Worm (Caenorhabditis elegans) whole organism, L2 larva: ENCODE results near the gene F07C4.11.

ENCODE experiments used
- C34F6.9 ChIP-seq: fragments of 150-350 bp; optimal IDR thresholded peaks from 2 replicates; lab custom pipeline; 2014; ENCODE audit warnings: missing biosample characterization, missing genetic modification characterization
- R02D3.7 ChIP-seq: fragments of 150-350 bp; optimal IDR thresholded peaks from 2 replicates; lab custom pipeline; 2014; ENCODE audit warnings: missing biosample characterization, missing genetic modification characterization
- Y55F3AM.14 ChIP-seq: fragments of 200-800 bp; sonication (Bioruptor generic); optimal IDR thresholded peaks from 2 replicates; lab custom pipeline; 2018; ENCODE audit warnings: mild to moderate bottlenecking, missing genetic modification characterization, missing compliant biosample characterization
- ZK546.5 ChIP-seq: sonication (generic microtip); optimal IDR thresholded peaks from 2 replicates; lab custom pipeline; 2017; ENCODE audit warnings: missing biosample characterization, missing genetic modification characterization
- alr-1 ChIP-seq: fragments of 150-350 bp; optimal IDR thresholded peaks from 2 replicates; lab custom pipeline; 2014; ENCODE audit warnings: missing biosample characterization, missing genetic modification characterization
- aly-2 ChIP-seq: fragments of 150-350 bp; optimal IDR thresholded peaks from 2 replicates; lab custom pipeline; 2014; ENCODE audit warnings: missing biosample characterization, missing genetic modification characterization
- ama-1 ChIP-seq: fragments of 150-350 bp; optimal IDR thresholded peaks from 2 replicates; lab custom pipeline; 2018; ENCODE audit warnings: inconsistent platforms
- blmp-1 ChIP-seq: sonication (generic microtip); optimal IDR thresholded peaks from 2 replicates; lab custom pipeline; 2017; ENCODE audit warnings: missing genetic modification characterization, mild to moderate bottlenecking, missing compliant biosample characterization, antibody characterized with exemption, moderate library complexity; ENCODE audit not compliant: insufficient read depth
- dmd-4 ChIP-seq: sonication (generic microtip); optimal IDR thresholded peaks from 2 replicates; lab custom pipeline; 2017; ENCODE audit warnings: missing biosample characterization, missing genetic modification characterization
- egl-27 ChIP-seq: sonication (generic microtip); optimal IDR thresholded peaks from 3 replicates; lab custom pipeline; 2017; ENCODE audit warnings: missing biosample characterization, missing genetic modification reagents, missing genetic modification characterization
- elt-1 ChIP-seq: fragments of 150-350 bp; optimal IDR thresholded peaks from 2 replicates; lab custom pipeline; 2014; ENCODE audit warnings: missing biosample characterization, missing genetic modification characterization
- elt-3 ChIP-seq: sonication (generic microtip); optimal IDR thresholded peaks from 2 replicates; lab custom pipeline; 2017; ENCODE audit warnings: missing biosample characterization, missing genetic modification characterization
- gmeb-1 ChIP-seq: fragments of 150-350 bp; optimal IDR thresholded peaks from 2 replicates; lab custom pipeline; 2014; ENCODE audit warnings: missing biosample characterization, missing genetic modification characterization
- lin-39 ChIP-seq: fragments of 150-350 bp; optimal IDR thresholded peaks from 2 replicates; lab custom pipeline; 2014; ENCODE audit warnings: missing biosample characterization, missing genetic modification reagents, missing genetic modification characterization
- lsy-2 ChIP-seq, 2 experiments: fragments of 150-350 bp in 1 of 2; sonication (generic microtip) in 1 of 2; optimal IDR thresholded peaks; 2 replicates each; lab custom pipeline; 2014 to 2017; ENCODE audit warnings: missing biosample characterization in 2 of 2, missing genetic modification characterization in 2 of 2
- mab-5 ChIP-seq: fragments of 150-350 bp; optimal IDR thresholded peaks from 2 replicates; lab custom pipeline; 2014; ENCODE audit warnings: missing biosample characterization, missing genetic modification characterization
- mbf-1 ChIP-seq: sonication (generic microtip); optimal IDR thresholded peaks from 2 replicates; lab custom pipeline; 2017; ENCODE audit warnings: missing biosample characterization, missing genetic modification characterization
- mdl-1 ChIP-seq, 2 experiments: fragments of 150-350 bp in 1 of 2; sonication (generic microtip) in 1 of 2; optimal IDR thresholded peaks; 2 replicates each; lab custom pipeline; 2017; ENCODE audit warnings: missing biosample characterization in 2 of 2, missing genetic modification characterization in 2 of 2
- nhr-129 ChIP-seq: fragments of 150-350 bp; optimal IDR thresholded peaks from 2 replicates; lab custom pipeline; 2014; ENCODE audit warnings: missing biosample characterization, missing genetic modification characterization
- nhr-21 ChIP-seq: fragments of 150-350 bp; optimal IDR thresholded peaks from 2 replicates; lab custom pipeline; 2014; ENCODE audit warnings: missing biosample characterization, missing genetic modification characterization
- nhr-23 ChIP-seq: fragments of 150-350 bp; optimal IDR thresholded peaks from 2 replicates; lab custom pipeline; 2014; ENCODE audit warnings: missing biosample characterization, missing genetic modification reagents, missing genetic modification characterization
- nhr-237 ChIP-seq: fragments of 150-350 bp; optimal IDR thresholded peaks from 2 replicates; lab custom pipeline; 2014; ENCODE audit warnings: missing biosample characterization, missing genetic modification characterization
- nhr-25 ChIP-seq: fragments of 150-350 bp; sonication (generic microtip); optimal IDR thresholded peaks from 3 replicates; lab custom pipeline; 2014; ENCODE audit warnings: missing biosample characterization, missing genetic modification characterization
- nhr-6 ChIP-seq: fragments of 150-350 bp; optimal IDR thresholded peaks from 2 replicates; lab custom pipeline; 2014; ENCODE audit warnings: missing biosample characterization, missing genetic modification characterization
- peb-1 ChIP-seq: fragments of 150-350 bp; optimal IDR thresholded peaks from 2 replicates; lab custom pipeline; 2014; ENCODE audit warnings: missing biosample characterization, missing genetic modification characterization
- sem-4 ChIP-seq: fragments of 150-350 bp; optimal IDR thresholded peaks from 2 replicates; lab custom pipeline; 2014; ENCODE audit warnings: missing biosample characterization, missing genetic modification reagents, missing genetic modification characterization
- skn-1 ChIP-seq: sonication (generic microtip); optimal IDR thresholded peaks from 2 replicates; lab custom pipeline; 2017; ENCODE audit warnings: missing biosample characterization, missing genetic modification characterization
- sma-3 ChIP-seq: sonication (generic microtip); optimal IDR thresholded peaks from 2 replicates; lab custom pipeline; 2016; ENCODE audit warnings: missing genetic modification reagents, missing genetic modification characterization, missing compliant biosample characterization
- sma-9 ChIP-seq, 2 experiments: fragments of 150-350 bp in 1 of 2; sonication (generic microtip) in 1 of 2; optimal IDR thresholded peaks; 2 replicates each; lab custom pipeline; 2014 to 2016; ENCODE audit warnings: missing genetic modification characterization in 2 of 2, mild to moderate bottlenecking in 1 of 2, missing biosample characterization in 1 of 2, missing compliant biosample characterization in 1 of 2, missing genetic modification reagents in 1 of 2, moderate library complexity in 1 of 2
- snpc-4 ChIP-seq: fragments of 150-350 bp; optimal IDR thresholded peaks from 2 replicates; lab custom pipeline; 2014; ENCODE audit warnings: missing biosample characterization, missing genetic modification characterization
- unc-39 ChIP-seq: fragments of 150-350 bp; optimal IDR thresholded peaks from 2 replicates; lab custom pipeline; 2014; ENCODE audit warnings: missing biosample characterization, missing genetic modification characterization
- zag-1 ChIP-seq: fragments of 150-350 bp; optimal IDR thresholded peaks from 2 replicates; lab custom pipeline; 2014; ENCODE audit warnings: missing biosample characterization, missing genetic modification characterization
- ztf-11 ChIP-seq: sonication (generic microtip); optimal IDR thresholded peaks from 2 replicates; lab custom pipeline; 2017; ENCODE audit warnings: missing biosample characterization, missing genetic modification characterization

F07C4.11 gene

ce11 chrV:7639787-7640186 lies 3.5 kb downstream of the F07C4.11 start, which contains the start of gene F07C4.10:
Gene F07C4.10 (minus strand): TSS chrV:7639887.
- TF ChIP-seq sem-4 (tag; lab: Kevin White, UChicago) (no peak), Y55F3AM.14 (no peak), mbf-1 (tag; lab: Kevin White, UChicago) (no peak), mab-5 (no peak), lin-39 (tag; lab: Kevin White, UChicago) (no peak), nhr-129 (tag; lab: Kevin White, UChicago) (no peak), C34F6.9 (tag; lab: Kevin White, UChicago) (no peak), nhr-6 (tag; lab: Kevin White, UChicago) (no peak), R02D3.7 (tag; lab: Kevin White, UChicago) (no peak), elt-1 (tag; lab: Kevin White, UChicago) (no peak), nhr-237 (tag; lab: Kevin White, UChicago) (no peak), unc-39 (tag; lab: Kevin White, UChicago) (no peak), nhr-21 (tag; lab: Kevin White, UChicago) (no peak), alr-1 (tag; lab: Kevin White, UChicago) (no peak)

ce11 chrV:7639356-7639755 lies 4.0 kb downstream of the F07C4.11 start:
- TF ChIP-seq blmp-1 (tag; lab: Kevin White, UChicago) (no peak), lin-39 (tag; lab: Kevin White, UChicago) (no peak), sma-9 (GFP tag; optimal IDR thresholded peaks at IDR 0.05; lab: Kevin White, UChicago) (no peak), sma-9 (tag; optimal IDR thresholded peaks at IDR 0.05; lab: Kevin White, UChicago) (no peak), gmeb-1 (tag; lab: Kevin White, UChicago) (no peak)

ce11 chrV:7637801-7638200 lies 5.5 kb downstream of the F07C4.11 start, which contains the start of gene clec-45:
Gene clec-45 (plus strand): TSS chrV:7638101.
- TF ChIP-seq zag-1 (tag; lab: Kevin White, UChicago) (no peak), skn-1 (no peak), mab-5 (no peak), egl-27 (tag; lab: Kevin White, UChicago) (no peak), sma-3 (GFP tag; lab: Kevin White, UChicago) (no peak), unc-39 (tag; lab: Kevin White, UChicago) (no peak), gmeb-1 (tag; lab: Kevin White, UChicago) (no peak), ama-1 (no peak), ztf-11 (no peak), ZK546.5 (tag; lab: Kevin White, UChicago) (no peak), snpc-4 (tag; lab: Kevin White, UChicago) (no peak)

ce11 chrV:7635469-7635868 lies 7.8 kb downstream of the F07C4.11 start, which contains the start of gene srd-29:
Gene srd-29 (plus strand): TSS chrV:7635769.
- TF ChIP-seq mdl-1 (tag; optimal IDR thresholded peaks at IDR 0.05; lab: Kevin White, UChicago) (no peak), unc-39 (tag; lab: Kevin White, UChicago) (no peak), lsy-2 (tag; optimal IDR thresholded peaks at IDR 0.05; lab: Kevin White, UChicago) (no peak), nhr-25 (tag; lab: Kevin White, UChicago) (no peak), nhr-23 (tag; lab: Kevin White, UChicago) (no peak), skn-1 (no peak), dmd-4 (tag; lab: Kevin White, UChicago) (no peak), lin-39 (tag; lab: Kevin White, UChicago) (no peak)

ce11 chrV:7634657-7635056 lies 8.7 kb downstream of the F07C4.11 start, which contains the start of gene srd-31:
Gene srd-31 (minus strand): TSS chrV:7634757.
- TF ChIP-seq ztf-11: no peak
- no peak for TF ChIP-seq C34F6.9 (tag; lab: Kevin White, UChicago)
- TF ChIP-seq mdl-1 (tag; optimal IDR thresholded peaks at IDR 0.05; lab: Kevin White, UChicago): no peak
- no peak for TF ChIP-seq egl-27 (tag; lab: Kevin White, UChicago)
- TF ChIP-seq aly-2 (tag; lab: Kevin White, UChicago): no peak

ce11 chrV:7631732-7632131 lies 11.6 kb downstream of the F07C4.11 start, which contains the start of gene srd-25:
Gene srd-25 (plus strand): TSS chrV:7632032.
- TF ChIP-seq ama-1 (no peak), elt-3 (tag; lab: Kevin White, UChicago) (no peak), peb-1 (tag; lab: Kevin White, UChicago) (no peak), elt-1 (tag; lab: Kevin White, UChicago) (no peak), nhr-21 (tag; lab: Kevin White, UChicago) (no peak)
